Worm (Caenorhabditis elegans) whole organism, midembryonic: Measurements from ENCODE around the gene F53A2.11.
"Not testable (repeated sequence)": the region's sequence is repeated elsewhere in the genome, so short reads cannot be mapped to it uniquely, and the experiment has no call there.

Source experiments
- T22C8.4 ChIP-seq: fragments of 200-800 bp; sonication (Bioruptor generic); IDR thresholded peaks from 2 replicates; pipeline ENCODE4 v1.3.6; 2022; ENCODE audit warnings: missing genetic modification characterization, missing compliant biosample characterization
- flt-1 ChIP-seq: fragments of 200-800 bp; sonication (Bioruptor generic); IDR thresholded peaks from 2 replicates; pipeline ENCODE4 v1.3.6; 2022; ENCODE audit warnings: missing genetic modification characterization, missing compliant biosample characterization
- klf-2 ChIP-seq: fragments of 200-800 bp; sonication (Bioruptor generic); conservative IDR thresholded peaks from 2 replicates; pipeline ENCODE4 v1.3.6; 2022; ENCODE audit warnings: missing genetic modification reagents, missing genetic modification characterization, missing compliant biosample characterization
- med-1 ChIP-seq: sonication (generic microtip); optimal IDR thresholded peaks from 2 replicates; lab custom pipeline; 2017; ENCODE audit warnings: missing genetic modification characterization, mild to moderate bottlenecking, missing compliant biosample characterization, antibody characterized with exemption, missing genetic modification reagents; ENCODE audit not compliant: insufficient read depth
- tab-1 ChIP-seq: fragments of 200-800 bp; sonication (Bioruptor generic); IDR thresholded peaks from 2 replicates; pipeline ENCODE4 v1.3.6; 2022; ENCODE audit warnings: missing genetic modification characterization, missing compliant biosample characterization
- ztf-23 ChIP-seq: fragments of 200-800 bp; sonication (Bioruptor generic); IDR thresholded peaks from 2 replicates; pipeline ENCODE4 v1.3.6; 2022; ENCODE audit warnings: missing genetic modification reagents, missing genetic modification characterization, missing compliant biosample characterization

ce11 chrIII:13292971-13293514 is 29.4 kb downstream of the F53A2.11 start, which contains the start of gene set-25:
- peak; percentile 77 for TF ChIP-seq klf-2
- peak; percentile 34; the same call in 1 of the 2 replicates for TF ChIP-seq tab-1 (GFP tag; lab: Robert Waterston, UW)
- TF ChIP-seq T22C8.4 (GFP tag; lab: Robert Waterston, UW): not testable (repeated sequence)
- TF ChIP-seq ztf-23 (GFP tag; lab: Robert Waterston, UW): peak; percentile 86
- peak; percentile 48 for TF ChIP-seq med-1 (GFP tag; lab: Kevin White, UChicago)
- TF ChIP-seq flt-1: peak; percentile 67
